Fruit fly (Drosophila melanogaster) whole organism, prepupa: ENCODE results near the gene Phlpp.

Experiments used
- CG32006 ChIP-seq: fragments of 200-800 bp; sonication (Bioruptor generic); optimal IDR thresholded peaks from 3 replicates; lab custom pipeline; 2017; ENCODE audit warnings: missing biosample characterization, mild to moderate bottlenecking, missing genetic modification characterization
- Sox14 ChIP-seq: fragments of 200-800 bp; sonication (Bioruptor generic); optimal IDR thresholded peaks from 3 replicates; lab custom pipeline; 2016; ENCODE audit warnings: missing biosample characterization, missing genetic modification characterization

DNA sequence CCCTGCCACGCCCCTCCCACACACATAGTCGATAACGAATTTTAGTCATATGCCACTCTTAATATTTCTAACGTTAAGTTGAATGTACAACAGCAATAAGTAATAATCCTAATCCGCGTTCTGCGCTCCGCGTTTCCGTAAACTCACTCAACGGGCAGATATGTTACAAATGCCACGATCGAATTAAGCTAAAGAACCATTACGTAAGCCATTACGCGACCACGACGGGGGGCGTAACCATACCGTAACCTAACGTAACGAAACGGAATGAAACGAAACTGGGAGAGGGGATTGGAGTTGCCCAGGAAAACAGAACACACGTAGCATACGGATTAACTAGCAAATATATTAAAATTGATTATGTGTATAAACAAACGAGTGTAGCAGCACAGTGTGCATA lies 1.1 kb upstream of the Phlpp start:
- TF ChIP-seq CG32006 (GFP tag; lab: Kevin White, UChicago) = no peak
- no peak for TF ChIP-seq Sox14
